Worm (Caenorhabditis elegans): ENCODE data around the gene F31F7.2.
A peak's percentile ranks its signal among the peaks of the same experiment; 100 is the strongest.

F31F7.2 gene

DNA sequence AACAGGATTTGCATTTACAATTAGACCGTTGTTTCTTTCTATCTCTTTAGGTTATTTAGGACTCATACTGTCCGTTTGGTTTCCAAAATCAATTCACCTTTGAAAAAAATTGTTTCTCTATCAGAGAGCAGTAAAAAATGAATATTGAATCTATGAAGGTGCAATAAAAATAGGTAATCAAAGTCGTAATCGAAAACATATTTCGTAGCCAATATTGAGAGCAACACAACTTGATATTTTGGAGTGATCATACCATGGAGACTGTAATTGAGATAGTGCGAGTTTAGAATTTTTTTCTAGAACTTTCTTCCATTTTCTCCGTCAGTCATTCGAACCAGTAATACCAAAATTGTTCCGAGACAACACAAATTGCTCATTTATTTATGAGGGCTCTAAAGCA, at the start of gene F31F7.2:
Gene F31F7.2 (plus strand): TSS at position 301 of the 400 bp plus-strand sequence.
- no peak for TF ChIP-seq hpl-2 (GFP tag; optimal IDR thresholded peaks at IDR 0.05)
- no peak for TF ChIP-seq sptf-1 (tag; optimal IDR thresholded peaks at IDR 0.05)
- TF ChIP-seq tlp-1 (tag; optimal IDR thresholded peaks at IDR 0.05) = no peak
- TF ChIP-seq pax-3 (tag; optimal IDR thresholded peaks at IDR 0.05) = no peak
- TF ChIP-seq tbx-2 (tag; optimal IDR thresholded peaks at IDR 0.05) = no peak

DNA sequence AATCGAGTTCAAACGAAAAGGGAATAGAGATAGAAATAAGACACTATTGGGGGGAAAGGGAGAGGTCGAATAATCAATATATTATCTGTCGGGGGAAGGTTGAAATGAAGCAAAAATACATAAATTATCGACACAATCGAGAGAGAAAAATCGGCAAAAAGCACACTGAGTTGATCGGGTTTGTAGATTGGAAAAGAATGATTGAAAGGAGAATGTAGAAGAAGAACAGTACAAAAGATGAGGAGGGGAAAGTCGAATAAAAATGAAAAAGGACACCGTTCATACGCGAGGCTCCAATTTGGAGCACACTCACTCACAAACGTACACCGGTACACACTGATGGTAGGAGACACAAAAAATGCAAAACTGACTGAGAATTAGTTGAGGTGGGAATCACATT, 49.4 kb upstream of the F31F7.2 start:
- peak in 1 of 2 experiments; percentile 8 for TF ChIP-seq efl-1 (optimal IDR thresholded peaks at IDR 0.05)
- no peak for TF ChIP-seq efl-1 (GFP tag; optimal IDR thresholded peaks at IDR 0.05 in 1 of 2)
- no peak for TF ChIP-seq vab-15 (tag; optimal IDR thresholded peaks at IDR 0.05)
- TF ChIP-seq nhr-85 (tag) = peak; percentile 58
- no peak for TF ChIP-seq nhr-28 (tag; optimal IDR thresholded peaks at IDR 0.05)
- peak; percentile 24 for TF ChIP-seq aly-2 (tag; optimal IDR thresholded peaks at IDR 0.05)
- TF ChIP-seq ama-1 (optimal IDR thresholded peaks at IDR 0.05) = peak; percentile 41
- TF ChIP-seq zip-4 (GFP tag; optimal IDR thresholded peaks at IDR 0.05) = no peak
- TF ChIP-seq snu-23 (GFP tag; optimal IDR thresholded peaks at IDR 0.05) = peak; percentile 12
- no peak for TF ChIP-seq sup-37 (GFP tag; optimal IDR thresholded peaks at IDR 0.05)

DNA sequence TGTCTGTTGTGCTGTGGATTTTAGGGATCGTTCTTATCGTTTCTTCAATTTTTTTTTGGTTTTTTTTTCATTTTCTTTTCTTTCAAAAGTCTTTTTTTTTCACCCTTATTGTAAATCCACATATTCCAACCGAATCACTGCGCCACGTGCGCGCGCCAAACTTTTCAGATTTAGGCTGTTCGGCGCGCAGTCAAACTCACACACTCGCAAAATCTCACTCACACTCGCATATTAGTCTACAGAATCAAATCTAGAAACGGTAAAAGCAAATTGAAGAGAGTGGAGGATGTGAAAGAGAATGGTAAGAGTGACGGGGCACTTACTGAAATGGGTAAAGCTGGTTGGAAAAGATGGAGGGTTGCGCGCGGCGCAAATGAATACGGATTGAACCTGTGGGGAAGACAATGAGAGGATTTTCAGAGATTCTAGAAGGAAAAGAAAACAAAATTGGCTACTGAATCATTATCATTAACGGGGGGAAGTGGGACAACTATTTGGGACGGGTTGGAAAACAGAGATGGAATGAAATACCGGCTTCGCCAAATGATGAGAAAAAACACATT, 48.4 kb upstream of the F31F7.2 start:
- TF ChIP-seq nhr-20 (tag; optimal IDR thresholded peaks at IDR 0.05) (no peak), efl-1 (optimal IDR thresholded peaks at IDR 0.05) (no peak), efl-1 (GFP tag; optimal IDR thresholded peaks at IDR 0.05 in 1 of 2) (peak in 1 of 2 experiments; percentile 76), nhr-85 (tag) (no peak), swsn-7 (tag; optimal IDR thresholded peaks at IDR 0.05) (no peak), rnt-1 (tag; optimal IDR thresholded peaks at IDR 0.05) (peak; percentile 8), irx-1 (tag; optimal IDR thresholded peaks at IDR 0.05) (no peak), C34B4.2 (tag; optimal IDR thresholded peaks at IDR 0.05) (no peak), blmp-1 (tag; optimal IDR thresholded peaks at IDR 0.05) (no peak), nhr-77 (tag; optimal IDR thresholded peaks at IDR 0.05) (no peak)

DNA sequence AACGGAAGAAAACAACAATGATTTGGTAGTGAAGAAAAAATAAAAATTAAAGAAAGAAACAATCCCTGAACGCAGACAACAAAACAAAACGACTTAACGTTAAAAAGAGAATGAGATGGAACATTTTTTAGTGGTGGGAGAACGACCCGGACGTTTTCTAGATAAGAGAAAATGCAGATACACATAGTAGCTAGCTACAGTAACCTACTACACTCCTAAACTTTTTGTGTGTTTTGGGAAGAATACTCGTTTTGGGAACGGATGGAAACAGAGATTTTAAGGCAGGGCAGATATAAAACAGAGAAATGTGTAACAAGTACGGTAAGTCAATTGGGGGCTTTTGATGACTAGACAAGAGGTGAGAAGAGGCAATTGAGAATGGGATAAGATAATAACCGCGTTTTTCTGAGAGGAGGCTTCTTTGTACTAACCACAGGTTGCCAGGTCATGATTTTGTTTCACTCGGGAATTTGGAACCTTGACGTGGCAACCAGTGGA, 47.8 kb upstream of the F31F7.2 start:
- TF ChIP-seq sox-4 (tag; optimal IDR thresholded peaks at IDR 0.05) (no peak), lin-35 (GFP tag; optimal IDR thresholded peaks at IDR 0.05) (peak in 1 of 2 experiments; percentile 0), lsy-2 (tag; optimal IDR thresholded peaks at IDR 0.05) (peak in 1 of 2 experiments; percentile 34), vab-15 (tag; optimal IDR thresholded peaks at IDR 0.05) (peak; percentile 9), hlh-4 (tag; optimal IDR thresholded peaks at IDR 0.05) (no peak)

DNA sequence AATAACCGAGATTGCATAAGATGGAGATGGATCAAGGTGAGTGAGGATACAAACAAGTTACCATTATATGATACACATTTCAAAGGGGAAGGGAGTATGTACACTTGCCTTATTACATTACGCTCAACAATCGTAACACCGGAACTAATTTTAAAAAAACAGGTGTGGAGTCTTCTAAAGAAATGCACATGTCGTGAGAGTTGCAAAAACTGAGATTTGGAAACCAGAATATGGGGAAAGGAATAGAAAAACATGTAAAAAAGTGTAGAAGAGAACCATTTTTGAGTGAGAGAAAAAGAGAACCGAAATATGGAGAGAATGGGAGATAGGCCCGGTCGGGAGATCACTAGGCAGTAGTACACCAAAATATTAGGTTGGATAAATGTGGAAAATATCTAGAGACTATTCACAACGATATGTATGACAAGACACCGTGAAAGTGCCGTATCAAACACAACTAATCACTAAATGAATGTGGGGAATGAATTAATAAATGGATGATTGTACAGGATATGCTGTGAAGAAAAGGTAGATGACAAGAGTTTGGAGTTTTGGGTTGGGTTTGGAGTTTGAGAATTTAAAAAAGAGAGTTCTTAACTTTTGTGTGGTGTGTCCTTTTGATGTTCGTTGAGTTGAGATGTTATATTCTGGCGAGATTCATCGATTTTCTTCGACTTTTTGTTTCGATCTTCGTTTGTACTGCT, 47.2 kb upstream of the F31F7.2 start:
- TF ChIP-seq nhr-84 (tag; optimal IDR thresholded peaks at IDR 0.05) (no peak), pax-3 (tag; optimal IDR thresholded peaks at IDR 0.05) (no peak), efl-1 (optimal IDR thresholded peaks at IDR 0.05) (no peak), efl-1 (GFP tag; optimal IDR thresholded peaks at IDR 0.05 in 1 of 2) (peak in 1 of 2 experiments; percentile 85), dpl-1 (GFP tag; optimal IDR thresholded peaks at IDR 0.05) (no peak), nhr-47 (tag; optimal IDR thresholded peaks at IDR 0.05) (peak; percentile 15), nhr-20 (tag; optimal IDR thresholded peaks at IDR 0.05) (no peak), nhr-85 (tag) (peak; percentile 76), nhr-12 (tag; optimal IDR thresholded peaks at IDR 0.05) (no peak), lin-15B (tag; optimal IDR thresholded peaks at IDR 0.05) (no peak), aha-1 (tag; optimal IDR thresholded peaks at IDR 0.05) (no peak), hlh-17 (GFP tag; optimal IDR thresholded peaks at IDR 0.05; ENCODE audit: borderline replicate concordance) (no peak), nhr-71 (tag; optimal IDR thresholded peaks at IDR 0.05) (peak; percentile 10), sox-4 (tag; optimal IDR thresholded peaks at IDR 0.05) (no peak), nhr-76 (tag; optimal IDR thresholded peaks at IDR 0.05) (no peak), ceh-82 (tag; optimal IDR thresholded peaks at IDR 0.05) (no peak), fkh-4 (tag; optimal IDR thresholded peaks at IDR 0.05; ENCODE audit: borderline replicate concordance) (no peak), fkh-8 (tag; optimal IDR thresholded peaks at IDR 0.05) (no peak), nhr-19 (GFP tag; conservative IDR thresholded peaks at IDR 0.05) (0 out of 2 replicates have a peak, but pooled peaks have one; percentile 1), elt-2 (tag; optimal IDR thresholded peaks at IDR 0.05) (no peak), skn-1 (tag; optimal IDR thresholded peaks at IDR 0.05) (no peak), alr-1 (tag; optimal IDR thresholded peaks at IDR 0.05; ENCODE audit: borderline replicate concordance) (no peak), fkh-10 (GFP tag; optimal IDR thresholded peaks at IDR 0.05) (no peak), tbx-2 (tag; optimal IDR thresholded peaks at IDR 0.05) (no peak), nhr-77 (tag; optimal IDR thresholded peaks at IDR 0.05) (no peak), lsy-2 (tag; optimal IDR thresholded peaks at IDR 0.05) (peak in 1 of 2 experiments; percentile 14)

Measured in whole organism, L1 larva.